Fruit fly (Drosophila melanogaster) S2 (cell line): Measurements from ENCODE around the gene pim.
A peak's percentile ranks its signal among the peaks of the same experiment; 100 is the strongest.

ENCODE experiments used
- CG8478 ChIP-seq: fragments of >200 bp; optimal IDR thresholded peaks from 2 replicates; lab custom pipeline; 2018
- CTCF ChIP-seq, 2 experiments: fragments of >200 bp; optimal IDR thresholded peaks; 2 replicates each; lab custom pipeline; 2018

Gene pim

DNA sequence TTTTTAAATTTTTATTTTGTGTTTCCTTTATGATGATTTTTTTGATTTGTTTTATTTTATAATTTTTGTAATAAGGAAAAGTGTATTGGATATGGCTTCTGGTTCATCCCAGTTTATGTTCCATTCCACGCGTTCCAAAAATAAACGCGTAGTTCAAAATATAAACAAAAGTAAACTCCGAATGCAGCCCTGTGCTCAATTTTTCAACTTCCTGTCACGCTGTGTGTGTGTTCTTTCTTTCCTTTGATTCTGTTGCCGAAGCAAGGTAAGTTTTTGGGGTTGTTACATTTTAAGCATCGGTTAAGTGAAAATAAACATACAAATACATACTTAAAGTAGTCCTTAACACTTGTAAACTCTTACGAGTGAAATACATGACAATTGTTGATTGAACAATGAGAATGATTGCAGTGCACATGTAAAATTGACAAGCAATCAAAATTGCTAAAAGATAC is 45.4 kb downstream of the pim start, which contains the start of the genes Ip259 and RpS27A:
Gene Ip259, plus strand, starts transcription at position 231 of the 455 bp plus-strand sequence.
Gene RpS27A, plus strand, starts transcription at position 231 of the 455 bp plus-strand sequence.
- TF ChIP-seq CG8478 (lab: Kevin White, UChicago) (no peak), CTCF (optimal IDR thresholded peaks at IDR 0.05; lab: Kevin White, UChicago) (peak in 1 of 2 experiments; percentile 11)
